Fruit fly (Drosophila melanogaster): ENCODE data around the gene Obp83b.

- TF ChIP-seq CG14711 (tag; optimal IDR thresholded peaks at IDR 0.05) (no peak), toe (GFP tag; optimal IDR thresholded peaks at IDR 0.05) (no peak), CG33017 (tag; optimal IDR thresholded peaks at IDR 0.05) (no peak), kay (GFP tag; ENCODE audit: borderline replicate concordance) (no peak), bab1 (GFP tag; optimal IDR thresholded peaks at IDR 0.05) (peak; percentile 10), ovo (GFP tag; optimal IDR thresholded peaks at IDR 0.05) (no peak)
These were observed 21.6 kb upstream of the Obp83b start for dm6 chr3R:5998235-5998666.
